Worm (Caenorhabditis elegans) whole organism, mixed stage, embryonic: ENCODE measurements around the gene nhr-63.

ENCODE experiments used
- bed-3 ChIP-seq: fragments of 200-800 bp; sonication (Bioruptor generic); optimal IDR thresholded peaks from 3 replicates; lab custom pipeline; 2018; ENCODE audit warnings: mild to moderate bottlenecking, missing genetic modification characterization, moderate library complexity, missing compliant biosample characterization
- blmp-1 ChIP-seq: fragments of 150-350 bp; optimal IDR thresholded peaks from 2 replicates; lab custom pipeline; 2014; ENCODE audit warnings: missing biosample characterization, missing genetic modification characterization
- ceh-39 ChIP-seq: fragments of 150-350 bp; optimal IDR thresholded peaks from 2 replicates; lab custom pipeline; 2014; ENCODE audit warnings: missing biosample characterization, missing genetic modification characterization
- ces-1 ChIP-seq: fragments of 150-350 bp; optimal IDR thresholded peaks from 2 replicates; lab custom pipeline; 2014; ENCODE audit warnings: missing biosample characterization, missing genetic modification reagents, missing genetic modification characterization
- elt-1 ChIP-seq: sonication (generic microtip); optimal IDR thresholded peaks from 2 replicates; lab custom pipeline; 2017; ENCODE audit warnings: missing genetic modification characterization, mild to moderate bottlenecking, missing compliant biosample characterization, antibody characterized with exemption, moderate library complexity, borderline replicate concordance; ENCODE audit not compliant: insufficient read depth
- lin-13 ChIP-seq: fragments of 150-350 bp; optimal IDR thresholded peaks from 2 replicates; lab custom pipeline; 2014; ENCODE audit warnings: missing biosample characterization, missing genetic modification characterization
- lin-32 ChIP-seq: fragments of 200-800 bp; sonication (Bioruptor generic); optimal IDR thresholded peaks from 2 replicates; lab custom pipeline; 2018; ENCODE audit warnings: mild to moderate bottlenecking, missing genetic modification characterization, missing compliant biosample characterization
- lsy-2 ChIP-seq: fragments of 150-350 bp; optimal IDR thresholded peaks from 2 replicates; lab custom pipeline; 2014; ENCODE audit warnings: missing biosample characterization, missing genetic modification characterization
- mep-1 ChIP-seq: fragments of 150-350 bp; optimal IDR thresholded peaks from 2 replicates; lab custom pipeline; 2017; ENCODE audit warnings: missing biosample characterization, missing genetic modification reagents, missing genetic modification characterization, inconsistent platforms
- nhr-12 ChIP-seq: fragments of 150-350 bp; optimal IDR thresholded peaks from 2 replicates; lab custom pipeline; 2014; ENCODE audit warnings: missing biosample characterization, missing genetic modification characterization
- nhr-28 ChIP-seq: fragments of 150-350 bp; optimal IDR thresholded peaks from 2 replicates; lab custom pipeline; 2014; ENCODE audit warnings: missing biosample characterization, missing genetic modification characterization
- pha-4 ChIP-seq: fragments of 150-350 bp; optimal IDR thresholded peaks from 2 replicates; lab custom pipeline; 2018; ENCODE audit warnings: missing biosample characterization, missing genetic modification reagents, missing genetic modification characterization
- snpc-4 ChIP-seq: fragments of 150-350 bp; optimal IDR thresholded peaks from 2 replicates; lab custom pipeline; 2014; ENCODE audit warnings: missing biosample characterization, missing genetic modification characterization
- unc-120 ChIP-seq: sonication (generic microtip); optimal IDR thresholded peaks from 2 replicates; lab custom pipeline; 2017; ENCODE audit warnings: missing genetic modification characterization, missing compliant biosample characterization; ENCODE audit not compliant: poor library complexity, severe bottlenecking

DNA sequence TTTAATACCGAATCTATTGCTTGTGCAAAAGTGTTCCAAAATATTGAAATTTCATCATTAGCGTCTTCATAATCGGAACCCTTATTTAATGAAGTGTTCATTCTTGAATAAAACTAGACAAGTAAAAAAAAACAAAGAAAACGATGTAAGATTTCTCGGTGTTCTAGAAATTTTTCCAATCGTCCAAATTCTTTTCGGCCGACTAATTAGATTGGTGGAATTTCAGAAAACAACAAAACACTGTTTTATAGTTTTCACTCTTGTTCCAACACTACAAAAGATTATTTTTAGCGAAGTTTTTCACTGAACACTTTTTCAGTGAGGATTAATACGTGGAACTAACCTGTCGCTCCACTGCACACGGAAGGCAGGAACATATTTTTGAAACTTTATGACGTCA, 49.6 kb upstream of the nhr-63 start, which contains the start of gene srw-56:
- no peak for TF ChIP-seq lin-13 (tag; lab: Kevin White, UChicago)
- TF ChIP-seq elt-1 (tag; lab: Kevin White, UChicago), result no peak
- no peak for TF ChIP-seq snpc-4
- TF ChIP-seq blmp-1 (tag; lab: Kevin White, UChicago), result no peak
- no peak for TF ChIP-seq pha-4 (tag; lab: Kevin White, UChicago)
- no peak for TF ChIP-seq bed-3 (GFP tag; lab: Kevin White, UChicago)
- TF ChIP-seq lin-32 (GFP tag; lab: Kevin White, UChicago), result no peak
- no peak for TF ChIP-seq ceh-39
- no peak for TF ChIP-seq ces-1 (GFP tag; lab: Kevin White, UChicago)
- TF ChIP-seq unc-120, result no peak
- no peak for TF ChIP-seq mep-1 (tag; lab: Kevin White, UChicago)
- TF ChIP-seq nhr-12 (tag; lab: Kevin White, UChicago), result no peak
- TF ChIP-seq lsy-2, result no peak
- no peak for TF ChIP-seq nhr-28
